Worm (Caenorhabditis elegans): ENCODE measurements around the gene prp-9.

- TF ChIP-seq ceh-9 (tag; optimal IDR thresholded peaks at IDR 0.05) (no peak), ceh-2 (tag; optimal IDR thresholded peaks at IDR 0.05) (no peak), sdc-2 (tag; optimal IDR thresholded peaks at IDR 0.05) (no peak), ceh-6 (GFP tag; optimal IDR thresholded peaks at IDR 0.05) (no peak), nhr-11 (tag; optimal IDR thresholded peaks at IDR 0.05) (no peak), ceh-22 (tag; optimal IDR thresholded peaks at IDR 0.05) (no peak), F13H6.1 (tag; optimal IDR thresholded peaks at IDR 0.05) (no peak), che-1 (tag; optimal IDR thresholded peaks at IDR 0.05) (no peak), hlh-30 (tag; optimal IDR thresholded peaks at IDR 0.05; ENCODE audit: insufficient read depth) (no peak), pqm-1 (tag; optimal IDR thresholded peaks at IDR 0.05) (no peak), gmeb-2 (tag; optimal IDR thresholded peaks at IDR 0.05) (no peak)
Observed at ce11 chrII:8568234-8568969, 43.2 kb upstream of the prp-9 start.
